Fruit fly (Drosophila melanogaster) ovary, adult (tissue): ENCODE measurements around the gene nis.

Experiments
- CG17801 ChIP-seq: fragments of 200-800 bp; optimal IDR thresholded peaks from 2 replicates; lab custom pipeline; 2019; ENCODE audit warnings: missing biosample characterization, mild to moderate bottlenecking, missing genetic modification characterization, moderate library complexity; ENCODE audit not compliant: partially characterized antibody

Gene nis

DNA sequence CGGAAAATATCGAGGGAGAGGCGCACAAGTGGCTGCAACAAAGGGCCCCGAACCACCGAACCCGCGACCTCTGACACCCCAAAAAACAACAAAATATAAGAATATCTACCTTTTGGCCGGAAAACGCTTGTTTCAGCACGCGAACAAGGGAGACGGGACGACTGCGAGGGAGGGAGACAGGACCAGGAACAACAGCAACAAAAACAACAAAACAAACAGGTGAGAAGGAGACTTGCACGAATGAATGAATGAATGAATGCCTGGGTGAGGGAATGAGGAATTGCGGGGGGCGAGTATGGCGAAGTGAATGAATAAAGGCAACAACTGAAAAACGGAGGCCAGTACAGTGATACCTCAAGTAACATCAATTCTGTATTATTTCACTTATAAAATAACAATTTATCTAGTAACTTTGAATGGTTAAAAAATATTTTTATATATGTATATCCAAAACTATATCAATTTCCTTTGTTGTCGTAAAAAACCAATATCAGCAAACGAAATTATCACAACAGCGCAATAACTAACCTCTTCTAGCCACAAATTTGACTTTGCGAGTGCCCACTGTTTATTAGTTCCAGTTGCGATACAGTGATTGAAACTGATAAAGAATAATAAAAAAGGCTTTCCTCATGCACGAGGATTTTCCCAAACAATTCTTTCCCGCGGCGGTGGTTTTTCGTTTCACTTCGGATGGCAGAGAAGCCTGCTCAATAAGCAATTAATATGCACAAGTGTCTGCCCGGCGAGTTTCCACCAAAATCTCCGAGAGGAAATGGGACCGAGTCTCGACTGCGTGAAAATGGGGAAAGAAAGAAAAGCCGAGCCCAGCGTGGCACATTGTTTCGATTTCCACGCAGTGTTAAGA lies 30.0 kb downstream of the nis start:
- TF ChIP-seq CG17801 (GFP tag; lab: Kevin White, UChicago), result no peak

dm6 chr2L:1554954-1555353 lies 32.0 kb downstream of the nis start, which contains the start of gene haf:
Gene haf, plus strand, starts transcription at chr2L:1555129.
- no peak for TF ChIP-seq CG17801 (GFP tag; lab: Kevin White, UChicago)

dm6 chr2L:1547860-1548259 lies 39.1 kb downstream of the nis start:
- no peak for TF ChIP-seq CG17801 (GFP tag; lab: Kevin White, UChicago)

DNA sequence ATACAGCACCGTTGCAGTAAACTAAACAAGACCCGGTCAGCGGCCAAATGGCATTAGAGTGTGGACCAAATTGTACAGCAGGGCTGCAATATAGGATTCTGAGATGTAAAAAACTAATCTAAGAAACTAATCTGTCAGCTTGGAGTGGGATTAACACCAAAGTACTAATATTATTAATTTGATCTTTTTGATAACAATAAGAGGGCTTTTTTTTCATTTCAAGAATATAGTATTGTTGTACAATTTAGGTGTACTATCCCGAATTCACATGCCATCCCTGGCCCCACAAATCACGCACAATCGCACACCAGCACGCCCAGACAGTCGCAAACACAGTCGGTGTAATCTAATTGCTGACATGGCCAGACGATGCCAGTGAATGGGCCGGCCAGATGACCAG lies 48.8 kb downstream of the nis start:
- no peak for TF ChIP-seq CG17801 (GFP tag; lab: Kevin White, UChicago)

dm6 chr2L:1535231-1535630 lies 51.7 kb downstream of the nis start:
- no peak for TF ChIP-seq CG17801 (GFP tag; lab: Kevin White, UChicago)
